Worm (Caenorhabditis elegans): ENCODE results near the gene nlr-1.

The nlr-1 gene

DNA sequence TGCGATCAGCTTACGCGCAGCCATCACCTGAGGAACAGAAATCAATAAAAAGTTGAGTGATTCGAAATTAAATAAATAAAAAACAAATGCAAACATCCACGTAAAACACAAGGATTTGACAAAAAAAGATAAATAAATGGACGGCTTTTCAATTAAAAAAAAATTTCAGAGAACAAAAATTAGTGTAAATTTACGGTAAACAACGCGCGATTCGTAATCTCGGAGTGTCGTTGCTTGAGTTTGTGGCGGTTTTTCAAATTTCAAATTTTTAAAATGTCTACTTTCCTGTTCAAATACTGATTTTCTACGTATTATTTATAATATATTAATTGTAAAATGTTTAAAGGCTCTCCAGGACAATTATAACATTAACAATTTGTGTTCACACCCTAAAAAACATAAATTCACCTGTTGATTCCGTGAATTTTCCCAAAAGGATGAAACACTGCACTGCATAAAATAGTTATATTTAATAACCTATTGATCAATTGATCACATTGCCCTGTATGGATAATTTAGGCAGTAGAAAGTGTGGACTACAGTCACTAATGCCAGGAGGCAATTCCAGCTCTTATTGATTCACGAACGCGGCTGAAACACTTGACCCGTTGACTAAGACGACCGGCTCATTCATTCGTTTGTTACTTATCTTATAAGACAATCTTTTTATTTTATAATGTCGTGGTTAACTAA lies 31.0 kb upstream of the nlr-1 start, which contains the start of the genes marb-1 and F35G2.3 (continued):
- TF ChIP-seq nhr-47 (tag; optimal IDR thresholded peaks at IDR 0.05) (peak; percentile 76), ama-1 (optimal IDR thresholded peaks at IDR 0.05) (no peak), nhr-71 (tag; optimal IDR thresholded peaks at IDR 0.05) (peak; percentile 76), nhr-85 (tag) (peak; percentile 81), C04F5.9 (tag; optimal IDR thresholded peaks at IDR 0.05) (peak; percentile 33)

DNA sequence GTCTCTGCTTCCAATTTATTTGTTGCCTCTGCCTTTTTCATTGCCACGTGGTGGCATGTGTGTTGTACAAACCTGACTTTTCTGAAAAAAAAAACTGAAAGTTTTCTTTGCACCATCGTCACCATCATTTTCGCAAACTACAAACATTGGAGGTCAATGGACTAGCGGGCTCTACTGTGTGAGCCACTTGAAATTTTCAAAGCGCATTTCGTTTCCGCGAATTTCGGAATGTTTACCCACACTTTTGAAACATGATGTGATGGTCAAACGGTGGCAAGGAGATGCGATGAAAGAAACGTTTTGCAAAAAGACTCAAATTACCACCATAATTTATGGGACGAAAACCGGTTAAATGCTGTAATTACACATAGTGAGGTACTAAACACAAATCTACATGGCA lies 29.7 kb upstream of the nlr-1 start:
- peak; percentile 60 for TF ChIP-seq nhr-85 (tag)
- TF ChIP-seq alr-1 (tag; optimal IDR thresholded peaks at IDR 0.05; ENCODE audit: borderline replicate concordance) = no peak

DNA sequence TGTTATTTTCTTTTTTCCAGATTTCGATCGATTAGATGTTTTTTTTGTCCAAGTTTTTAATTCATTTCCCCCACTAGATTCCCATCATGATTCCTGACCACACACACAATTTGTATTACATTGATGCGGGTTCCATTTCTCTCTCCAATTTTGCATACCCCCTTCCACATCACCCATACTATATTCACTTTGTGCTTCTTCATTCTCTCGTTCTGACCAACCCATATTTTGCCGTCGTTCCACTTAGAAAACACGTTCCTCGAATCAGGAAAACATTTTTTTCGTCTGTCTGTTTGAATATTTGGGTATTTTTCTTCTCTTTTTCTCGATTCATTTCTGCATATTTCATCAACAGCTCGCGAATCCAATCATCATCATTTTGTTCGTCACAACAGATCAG lies 29.3 kb upstream of the nlr-1 start:
- TF ChIP-seq sup-37 (GFP tag; optimal IDR thresholded peaks at IDR 0.05) = no peak
- TF ChIP-seq efl-1 (optimal IDR thresholded peaks at IDR 0.05) = no peak
- no peak for TF ChIP-seq efl-1 (GFP tag; optimal IDR thresholded peaks at IDR 0.05 in 1 of 2)
- no peak for TF ChIP-seq hpl-2 (GFP tag; optimal IDR thresholded peaks at IDR 0.05)
- TF ChIP-seq Y116A8C.19 (tag; optimal IDR thresholded peaks at IDR 0.05; ENCODE audit: borderline replicate concordance) = no peak
- no peak for TF ChIP-seq zag-1 (tag; optimal IDR thresholded peaks at IDR 0.05)
- no peak for TF ChIP-seq swsn-7 (tag; optimal IDR thresholded peaks at IDR 0.05)
- TF ChIP-seq C16A3.4 (tag; optimal IDR thresholded peaks at IDR 0.05) = no peak
- no peak for TF ChIP-seq nhr-237 (tag; optimal IDR thresholded peaks at IDR 0.05)
- no peak for TF ChIP-seq lin-35 (GFP tag; optimal IDR thresholded peaks at IDR 0.05)
- TF ChIP-seq aly-2 (tag; optimal IDR thresholded peaks at IDR 0.05) = no peak
- TF ChIP-seq ces-1 (GFP tag; optimal IDR thresholded peaks at IDR 0.05) = no peak
- TF ChIP-seq nhr-12 (tag; optimal IDR thresholded peaks at IDR 0.05) = no peak
- no peak for TF ChIP-seq grh-1 (GFP tag; IDR thresholded peaks at IDR 0.05)
- no peak for TF ChIP-seq zip-4 (GFP tag; optimal IDR thresholded peaks at IDR 0.05)
- TF ChIP-seq xbp-1 (tag; optimal IDR thresholded peaks at IDR 0.05) = no peak
- TF ChIP-seq mep-1 (tag; optimal IDR thresholded peaks at IDR 0.05) = no peak

DNA sequence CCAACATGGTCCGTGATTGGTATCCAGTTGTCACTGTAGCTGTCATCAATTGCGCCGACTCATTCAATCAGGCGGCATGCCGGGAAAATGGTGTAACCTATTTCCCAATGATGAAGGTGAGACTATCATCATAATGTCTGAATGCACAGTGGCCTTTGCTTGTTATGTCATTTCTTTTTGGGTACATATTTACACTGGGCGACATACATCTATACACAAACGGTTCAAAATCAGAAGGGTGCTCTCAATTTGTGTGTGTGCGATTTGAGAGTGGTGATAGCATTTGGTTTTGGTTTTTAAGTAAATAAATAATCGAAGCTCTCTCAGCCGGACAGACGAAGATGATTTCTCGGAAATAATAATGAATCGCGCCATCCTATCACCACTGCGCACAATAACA lies 25.8 kb upstream of the nlr-1 start:
- no peak for TF ChIP-seq unc-86 (tag; optimal IDR thresholded peaks at IDR 0.05)
- peak; percentile 19 for TF ChIP-seq nhr-77 (tag; optimal IDR thresholded peaks at IDR 0.05)
- no peak for TF ChIP-seq aly-2 (tag; optimal IDR thresholded peaks at IDR 0.05)
- TF ChIP-seq zag-1 (tag; optimal IDR thresholded peaks at IDR 0.05) = no peak
- no peak for TF ChIP-seq efl-1 (optimal IDR thresholded peaks at IDR 0.05)
- peak in 1 of 2 experiments; percentile 81 for TF ChIP-seq efl-1 (GFP tag; optimal IDR thresholded peaks at IDR 0.05 in 1 of 2)
- no peak for TF ChIP-seq nhr-71 (tag; optimal IDR thresholded peaks at IDR 0.05)
- TF ChIP-seq ama-1 (optimal IDR thresholded peaks at IDR 0.05) = no peak
- peak; percentile 28 for TF ChIP-seq tbx-2 (tag; optimal IDR thresholded peaks at IDR 0.05)
- TF ChIP-seq sup-37 (GFP tag; optimal IDR thresholded peaks at IDR 0.05) = no peak
- no peak for TF ChIP-seq ztf-4 (tag; optimal IDR thresholded peaks at IDR 0.05)
- no peak for TF ChIP-seq lsy-2 (tag; optimal IDR thresholded peaks at IDR 0.05)
- no peak for TF ChIP-seq F16B12.6 (tag; optimal IDR thresholded peaks at IDR 0.05)
- TF ChIP-seq nhr-76 (tag; optimal IDR thresholded peaks at IDR 0.05) = no peak
- no peak for TF ChIP-seq snu-23 (GFP tag; optimal IDR thresholded peaks at IDR 0.05)
- no peak for TF ChIP-seq nhr-20 (tag; optimal IDR thresholded peaks at IDR 0.05)
- no peak for TF ChIP-seq fos-1 (tag; optimal IDR thresholded peaks at IDR 0.05)
- TF ChIP-seq nhr-28 (tag; optimal IDR thresholded peaks at IDR 0.05) = no peak
- TF ChIP-seq lin-13 (GFP tag; optimal IDR thresholded peaks at IDR 0.05) = no peak
- TF ChIP-seq ceh-63 (GFP tag; optimal IDR thresholded peaks at IDR 0.05) = no peak
- TF ChIP-seq unc-30 (tag; optimal IDR thresholded peaks at IDR 0.05) = no peak
- no peak for TF ChIP-seq dpl-1 (GFP tag; optimal IDR thresholded peaks at IDR 0.05)
- TF ChIP-seq lin-15B (tag; optimal IDR thresholded peaks at IDR 0.05) = no peak
- no peak for TF ChIP-seq blmp-1 (tag; optimal IDR thresholded peaks at IDR 0.05)
- TF ChIP-seq nhr-47 (tag; optimal IDR thresholded peaks at IDR 0.05) = no peak
- no peak for TF ChIP-seq unc-98 (GFP tag; IDR thresholded peaks at IDR 0.05)
- no peak for TF ChIP-seq swsn-7 (tag; optimal IDR thresholded peaks at IDR 0.05)
- no peak for TF ChIP-seq skn-1 (tag; optimal IDR thresholded peaks at IDR 0.05)

All from whole organism, L1 larva.